Fruit fly (Drosophila melanogaster) whole organism, embryonic: Measurements from ENCODE around the gene CG1999.

ENCODE experiments used
- Atf6 ChIP-seq: fragments of 200-800 bp; sonication (Bioruptor generic); IDR thresholded peaks from 2 replicates; pipeline ENCODE4 v1.3.6; 2022; ENCODE audit warnings: missing biosample characterization, missing genetic modification characterization
- Bgb ChIP-seq: fragments of 200-800 bp; sonication (Bioruptor generic); IDR thresholded peaks from 2 replicates; pipeline ENCODE4 v1.3.6; 2022; ENCODE audit warnings: missing biosample characterization, missing genetic modification characterization; ENCODE audit not compliant: partially characterized antibody
- C15 ChIP-seq: fragments of 200-800 bp; sonication (Bioruptor generic); IDR thresholded peaks from 3 replicates; pipeline ENCODE4 v1.3.6; 2022; ENCODE audit warnings: missing biosample characterization, missing genetic modification characterization
- CG12659 ChIP-seq: fragments of 200-800 bp; sonication (Bioruptor generic); optimal IDR thresholded peaks from 3 replicates; lab custom pipeline; 2017; ENCODE audit warnings: mild to moderate bottlenecking, missing biosample characterization, missing genetic modification reagents, missing genetic modification characterization
- CG14667 ChIP-seq: fragments of 200-800 bp; sonication (Bioruptor generic); IDR thresholded peaks from 2 replicates; pipeline ENCODE4 v1.3.6; 2022; ENCODE audit warnings: missing biosample characterization, missing genetic modification characterization
- CG15601 ChIP-seq: fragments of 200-800 bp; sonication (Bioruptor generic); optimal IDR thresholded peaks from 3 replicates; lab custom pipeline; 2019; ENCODE audit warnings: missing biosample characterization, mild to moderate bottlenecking, missing genetic modification characterization, moderate library complexity
- CG1603 ChIP-seq: fragments of 200-800 bp; sonication (Bioruptor generic); optimal IDR thresholded peaks from 2 replicates; lab custom pipeline; 2019; ENCODE audit warnings: missing biosample characterization, mild to moderate bottlenecking, missing genetic modification characterization, moderate library complexity
- CG17359 ChIP-seq: fragments of 200-800 bp; sonication (Bioruptor generic); optimal IDR thresholded peaks from 3 replicates; lab custom pipeline; 2018; ENCODE audit warnings: missing biosample characterization, mild to moderate bottlenecking, missing genetic modification characterization, moderate library complexity
- CG18764 ChIP-seq: fragments of 200-800 bp; sonication (Bioruptor generic); optimal IDR thresholded peaks from 3 replicates; lab custom pipeline; 2016; ENCODE audit warnings: missing biosample characterization, missing genetic modification characterization
- CG2116 ChIP-seq: fragments of 200-800 bp; sonication (Bioruptor generic); optimal IDR thresholded peaks from 3 replicates; lab custom pipeline; 2018; ENCODE audit warnings: missing biosample characterization, mild to moderate bottlenecking, missing genetic modification characterization
- CG2120 ChIP-seq: fragments of 200-800 bp; sonication (Bioruptor generic); optimal IDR thresholded peaks from 3 replicates; lab custom pipeline; 2016; ENCODE audit warnings: missing biosample characterization, missing genetic modification characterization
- CG2875 ChIP-seq: fragments of 200-800 bp; sonication (Bioruptor generic); optimal IDR thresholded peaks from 2 replicates; lab custom pipeline; 2017; ENCODE audit warnings: missing biosample characterization, mild to moderate bottlenecking, missing genetic modification characterization, missing genetic modification reagents
- CG30403 ChIP-seq: fragments of 200-800 bp; sonication (Bioruptor generic); optimal IDR thresholded peaks from 3 replicates; lab custom pipeline; 2016; ENCODE audit warnings: missing biosample characterization, missing genetic modification characterization
- CG31365 ChIP-seq: fragments of 200-800 bp; sonication (Bioruptor generic); optimal IDR thresholded peaks from 2 replicates; lab custom pipeline; 2018; ENCODE audit warnings: missing biosample characterization, mild to moderate bottlenecking, missing genetic modification characterization
- CG4730 ChIP-seq: fragments of 200-800 bp; sonication (Bioruptor generic); IDR thresholded peaks from 2 replicates; pipeline ENCODE4 v1.3.6; 2022; ENCODE audit warnings: missing biosample characterization, missing genetic modification characterization
- CG4820 ChIP-seq: fragments of 200-800 bp; sonication (Bioruptor generic); optimal IDR thresholded peaks from 3 replicates; lab custom pipeline; 2016; ENCODE audit warnings: missing biosample characterization, missing genetic modification characterization
- CG6854 ChIP-seq: fragments of 200-800 bp; sonication (Bioruptor generic); optimal IDR thresholded peaks from 3 replicates; lab custom pipeline; 2017; ENCODE audit warnings: missing biosample characterization, mild to moderate bottlenecking, missing genetic modification characterization
- CHES-1-like ChIP-seq: fragments of 200-800 bp; sonication (Bioruptor generic); optimal IDR thresholded peaks from 2 replicates; lab custom pipeline; 2016; ENCODE audit warnings: missing biosample characterization, missing genetic modification characterization
- D ChIP-seq, 2 experiments: fragments of 200-800 bp in 1 of 2; fragments of >200 bp in 1 of 2; sonication (Bioruptor generic) in 1 of 2; optimal IDR thresholded peaks; 2 replicates in 1 of 2; 3 replicates in 1 of 2; lab custom pipeline; 2017; ENCODE audit warnings: mild to moderate bottlenecking in 1 of 2, missing biosample characterization in 1 of 2, missing genetic modification characterization in 1 of 2, missing genetic modification reagents in 1 of 2
- Deaf1 ChIP-seq: fragments of 200-800 bp; optimal IDR thresholded peaks from 3 replicates; lab custom pipeline; 2019; ENCODE audit warnings: missing biosample characterization, mild to moderate bottlenecking, missing genetic modification characterization, moderate library complexity
- E2f2 ChIP-seq: fragments of 200-800 bp; sonication (Bioruptor generic); IDR thresholded peaks from 2 replicates; pipeline ENCODE4 v1.3.6; 2022; ENCODE audit warnings: missing biosample characterization, missing genetic modification characterization
- Elba2 ChIP-seq: fragments of 200-800 bp; sonication (Bioruptor generic); optimal IDR thresholded peaks from 3 replicates; lab custom pipeline; 2016; ENCODE audit warnings: missing biosample characterization, missing genetic modification characterization
- HmgZ ChIP-seq: fragments of 200-800 bp; sonication (Bioruptor generic); optimal IDR thresholded peaks from 2 replicates; lab custom pipeline; 2018; ENCODE audit warnings: missing biosample characterization, mild to moderate bottlenecking, missing genetic modification characterization
- Hr51 ChIP-seq, 2 experiments: fragments of 200-800 bp; sonication (Bioruptor generic); optimal IDR thresholded peaks; 2 replicates in 1 of 2; 3 replicates in 1 of 2; lab custom pipeline; 2016 to 2018; ENCODE audit warnings: missing biosample characterization in 2 of 2, missing genetic modification characterization in 2 of 2, mild to moderate bottlenecking in 1 of 2, moderate library complexity in 1 of 2
- Lpt ChIP-seq: fragments of >200 bp; optimal IDR thresholded peaks from 2 replicates; lab custom pipeline; 2018; ENCODE audit warnings: missing biosample characterization, missing genetic modification characterization
- NFAT ChIP-seq: fragments of 200-800 bp; sonication (Bioruptor generic); IDR thresholded peaks from 2 replicates; pipeline ENCODE4 v1.3.6; 2022; ENCODE audit warnings: missing biosample characterization, missing genetic modification characterization
- Nf-YC ChIP-seq: fragments of 200-800 bp; optimal IDR thresholded peaks from 3 replicates; lab custom pipeline; 2019; ENCODE audit warnings: missing biosample characterization, mild to moderate bottlenecking, missing genetic modification characterization, moderate library complexity
- Oaz ChIP-seq: fragments of 200-800 bp; sonication (Bioruptor generic); IDR thresholded peaks from 2 replicates; pipeline ENCODE4 v1.3.6; 2022; ENCODE audit warnings: missing biosample characterization, missing genetic modification characterization
- Oli ChIP-seq: fragments of 200-800 bp; sonication (Bioruptor generic); optimal IDR thresholded peaks from 2 replicates; lab custom pipeline; 2018; ENCODE audit warnings: missing biosample characterization, mild to moderate bottlenecking, missing genetic modification characterization, moderate library complexity
- Poxn ChIP-seq: fragments of 200-800 bp; sonication (Bioruptor generic); IDR thresholded peaks from 2 replicates; pipeline ENCODE4 v1.3.6; 2022; ENCODE audit warnings: missing biosample characterization, missing genetic modification characterization
- Ptx1 ChIP-seq: fragments of 200-800 bp; sonication (Bioruptor generic); IDR thresholded peaks from 2 replicates; pipeline ENCODE4 v1.3.6; 2022; ENCODE audit warnings: missing biosample characterization, missing genetic modification characterization
- Sin3A ChIP-seq: fragments of >200 bp; optimal IDR thresholded peaks from 2 replicates; lab custom pipeline; 2018
- ase ChIP-seq: fragments of 200-800 bp; sonication (Bioruptor generic); IDR thresholded peaks from 3 replicates; pipeline ENCODE4 v1.3.6; 2022; ENCODE audit warnings: missing biosample characterization, missing genetic modification characterization
- bcd ChIP-seq: fragments of 200-800 bp; sonication (Bioruptor generic); optimal IDR thresholded peaks from 2 replicates; lab custom pipeline; 2017; ENCODE audit warnings: missing biosample characterization, mild to moderate bottlenecking, missing genetic modification characterization
- fu2 ChIP-seq: fragments of 200-800 bp; sonication (Bioruptor generic); optimal IDR thresholded peaks from 2 replicates; lab custom pipeline; 2016; ENCODE audit warnings: missing biosample characterization, missing genetic modification characterization
- gsb-n ChIP-seq: fragments of 200-800 bp; sonication (Bioruptor generic); optimal IDR thresholded peaks from 3 replicates; lab custom pipeline; 2018; ENCODE audit warnings: missing biosample characterization, mild to moderate bottlenecking, missing genetic modification characterization
- hbn ChIP-seq: fragments of 200-800 bp; sonication (Bioruptor generic); IDR thresholded peaks from 2 replicates; pipeline ENCODE4 v1.3.6; 2022; ENCODE audit warnings: missing biosample characterization, missing genetic modification characterization; ENCODE audit not compliant: partially characterized antibody
- hkb ChIP-seq, 2 experiments: fragments of 200-800 bp in 1 of 2; fragments of >200 bp in 1 of 2; sonication (Bioruptor generic) in 1 of 2; IDR thresholded peaks in 1 of 2; optimal IDR thresholded peaks in 1 of 2; 2 replicates each; pipeline versions ENCODE4 v1.3.6 to Lab custom; 2017 to 2022; ENCODE audit warnings: missing biosample characterization in 1 of 2, missing genetic modification characterization in 1 of 2
- lab ChIP-seq: fragments of 200-800 bp; sonication (Bioruptor generic); optimal IDR thresholded peaks from 3 replicates; lab custom pipeline; 2017; ENCODE audit warnings: missing biosample characterization, missing genetic modification characterization, mild to moderate bottlenecking, moderate library complexity, missing genetic modification reagents
- nerfin-1 ChIP-seq: fragments of 200-800 bp; sonication (Bioruptor generic); optimal IDR thresholded peaks from 3 replicates; lab custom pipeline; 2019; ENCODE audit warnings: missing biosample characterization, mild to moderate bottlenecking, missing genetic modification characterization, moderate library complexity
- nmo ChIP-seq: fragments of 200-800 bp; sonication (Bioruptor generic); optimal IDR thresholded peaks from 2 replicates; lab custom pipeline; 2018; ENCODE audit warnings: missing biosample characterization, mild to moderate bottlenecking, missing genetic modification characterization, moderate library complexity
- pfk ChIP-seq: fragments of 200-800 bp; sonication (Bioruptor generic); optimal IDR thresholded peaks from 2 replicates; lab custom pipeline; 2018; ENCODE audit warnings: missing biosample characterization, mild to moderate bottlenecking, missing genetic modification characterization, moderate library complexity
- ro ChIP-seq: fragments of 200-800 bp; sonication (Bioruptor generic); IDR thresholded peaks from 2 replicates; pipeline ENCODE4 v1.3.6; 2022; ENCODE audit warnings: missing biosample characterization, missing genetic modification characterization
- row ChIP-seq: fragments of 200-800 bp; sonication (Bioruptor generic); IDR thresholded peaks from 3 replicates; pipeline ENCODE4 v1.3.6; 2022; ENCODE audit warnings: missing biosample characterization, missing genetic modification characterization
- sens-2 ChIP-seq: fragments of 200-800 bp; sonication (Bioruptor generic); IDR thresholded peaks from 2 replicates; pipeline ENCODE4 v1.3.6; 2022; ENCODE audit warnings: missing biosample characterization, missing genetic modification characterization
- seq ChIP-seq: fragments of 200-800 bp; sonication (Bioruptor generic); IDR thresholded peaks from 2 replicates; pipeline ENCODE4 v1.3.6; 2022; ENCODE audit warnings: missing biosample characterization, missing genetic modification characterization
- sug ChIP-seq: fragments of 200-800 bp; optimal IDR thresholded peaks from 2 replicates; lab custom pipeline; 2019; ENCODE audit warnings: missing biosample characterization, mild to moderate bottlenecking, missing genetic modification characterization, moderate library complexity
- tin ChIP-seq: fragments of 200-800 bp; sonication (Bioruptor generic); optimal IDR thresholded peaks from 3 replicates; lab custom pipeline; 2016; ENCODE audit warnings: missing biosample characterization, missing genetic modification characterization
- tio ChIP-seq: fragments of 200-800 bp; sonication (Bioruptor generic); optimal IDR thresholded peaks from 2 replicates; lab custom pipeline; 2017; ENCODE audit warnings: missing biosample characterization, missing genetic modification characterization, inconsistent platforms
- zfh1 ChIP-seq: fragments of 200-800 bp; sonication (Bioruptor generic); IDR thresholded peaks from 3 replicates; pipeline ENCODE4 v1.3.6; 2022; ENCODE audit warnings: missing biosample characterization, missing genetic modification characterization

The CG1999 gene

DNA sequence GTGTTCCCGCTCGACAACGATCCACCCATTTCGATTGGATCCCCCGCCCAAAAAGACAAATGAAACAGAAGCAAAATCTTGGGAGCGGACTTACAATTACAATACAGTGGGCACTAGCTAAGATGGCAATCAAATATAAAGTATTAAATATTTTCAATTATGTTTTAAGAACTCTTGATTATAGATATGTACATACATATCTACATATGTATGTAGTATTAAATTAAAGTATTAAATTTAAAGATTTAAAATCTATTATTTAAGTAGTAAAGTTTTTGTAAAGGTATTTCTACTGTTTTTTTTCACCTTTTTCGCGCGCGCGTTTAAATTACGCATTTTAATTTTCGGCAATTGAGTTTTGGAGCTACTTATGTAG, 23.8 kb upstream of the CG1999 start (continued):
- TF ChIP-seq CG2116 (GFP tag; lab: Kevin White, UChicago): no peak
- peak; percentile 64 for TF ChIP-seq CG30403 (GFP tag; lab: Kevin White, UChicago)
- peak; percentile 67 for TF ChIP-seq CG6854
- TF ChIP-seq nmo (GFP tag; lab: Kevin White, UChicago): peak; percentile 89
- 0 out of 2 replicates have a peak, but pooled peaks have one; percentile 24 for TF ChIP-seq seq
- TF ChIP-seq sug: peak; percentile 73
- TF ChIP-seq CG15601 (tag; lab: Kevin White, UChicago): peak; percentile 84
- no peak for TF ChIP-seq ase
- peak; percentile 84 for TF ChIP-seq Atf6 (GFP tag; lab: Robert Waterston, UW)
- TF ChIP-seq gsb-n (tag; lab: Kevin White, UChicago): peak; percentile 85
- no peak for TF ChIP-seq pfk (GFP tag; lab: Kevin White, UChicago)
- peak in 1 of 2 experiments; percentile 88 for TF ChIP-seq Hr51 (GFP tag; optimal IDR thresholded peaks at IDR 0.05; lab: Kevin White, UChicago)
- no peak for TF ChIP-seq Bgb (GFP tag; lab: Robert Waterston, UW)
- TF ChIP-seq CHES-1-like (GFP tag; lab: Kevin White, UChicago): no peak
- peak; percentile 49; the same call in 1 of the 2 replicates for TF ChIP-seq NFAT
- TF ChIP-seq ro (GFP tag; lab: Robert Waterston, UW): no peak
- peak; percentile 75 for TF ChIP-seq nerfin-1 (tag; lab: Kevin White, UChicago)
- no peak for TF ChIP-seq D (optimal IDR thresholded peaks at IDR 0.05; lab: Kevin White, UChicago)
- peak; percentile 74 for TF ChIP-seq D (GFP tag; optimal IDR thresholded peaks at IDR 0.05; lab: Kevin White, UChicago)
- TF ChIP-seq CG17359 (tag; lab: Kevin White, UChicago): peak; percentile 63
- TF ChIP-seq zfh1 (GFP tag; lab: Robert Waterston, UW): peak; percentile 64; the same call in 1 of the 3 replicates
- 0 out of 2 replicates have a peak, but pooled peaks have one; percentile 36 for TF ChIP-seq Poxn (GFP tag; lab: Robert Waterston, UW)
- peak; percentile 53 for TF ChIP-seq tin (GFP tag; lab: Kevin White, UChicago)
- TF ChIP-seq Deaf1: peak; percentile 71
- peak; percentile 80 for TF ChIP-seq Nf-YC (tag; lab: Kevin White, UChicago)
- TF ChIP-seq CG2875 (GFP tag; lab: Kevin White, UChicago): peak; percentile 57
- peak; percentile 72 for TF ChIP-seq CG12659 (GFP tag; lab: Kevin White, UChicago)
- TF ChIP-seq bcd (GFP tag; lab: Kevin White, UChicago): peak; percentile 75
- no peak for TF ChIP-seq hkb (optimal IDR thresholded peaks at IDR 0.05; lab: Kevin White, UChicago)
- TF ChIP-seq hkb (GFP tag; IDR thresholded peaks at IDR 0.05; lab: Robert Waterston, UW): peak; percentile 80
- TF ChIP-seq Ptx1 (GFP tag; lab: Robert Waterston, UW): peak; percentile 86
- peak; percentile 83 for TF ChIP-seq lab (GFP tag; lab: Kevin White, UChicago)
- no peak for TF ChIP-seq Sin3A (lab: Kevin White, UChicago)
- TF ChIP-seq Oaz (GFP tag; lab: Robert Waterston, UW): peak; percentile 59
- TF ChIP-seq hbn (GFP tag; lab: Robert Waterston, UW): no peak
- TF ChIP-seq CG4730: peak; percentile 43; the same call in 1 of the 2 replicates
- no peak for TF ChIP-seq fu2 (GFP tag; lab: Kevin White, UChicago)
- peak; percentile 30 for TF ChIP-seq CG4820 (GFP tag; lab: Kevin White, UChicago)
- no peak for TF ChIP-seq Elba2 (GFP tag; lab: Kevin White, UChicago)
- TF ChIP-seq row (GFP tag; lab: Robert Waterston, UW): peak; percentile 86
- peak; percentile 12 for TF ChIP-seq CG2120
- TF ChIP-seq sens-2 (GFP tag; lab: Robert Waterston, UW): no peak
- no peak for TF ChIP-seq C15 (GFP tag; lab: Robert Waterston, UW)
- TF ChIP-seq CG18764: peak; percentile 51
- peak; percentile 52 for TF ChIP-seq CG14667 (GFP tag; lab: Robert Waterston, UW)
- TF ChIP-seq Oli: peak; percentile 78
- peak; percentile 58 for TF ChIP-seq tio (GFP tag; lab: Kevin White, UChicago)
- no peak for TF ChIP-seq Lpt (GFP tag; lab: Kevin White, UChicago)
- no peak for TF ChIP-seq CG31365
- TF ChIP-seq E2f2: peak; percentile 59
- peak; percentile 24 for TF ChIP-seq CG1603 (tag; lab: Kevin White, UChicago)
- TF ChIP-seq HmgZ: peak; percentile 61
